Worm (Caenorhabditis elegans) whole organism, L3 larva: ENCODE measurements around the gene plp-2.

Source experiments
- aly-2 ChIP-seq: fragments of 150-350 bp; optimal IDR thresholded peaks from 2 replicates; lab custom pipeline; 2014; ENCODE audit warnings: missing biosample characterization, missing genetic modification characterization
- ceh-82 ChIP-seq: fragments of 150-350 bp; optimal IDR thresholded peaks from 2 replicates; lab custom pipeline; 2014; ENCODE audit warnings: missing biosample characterization, missing genetic modification characterization
- egl-27 ChIP-seq: sonication (generic microtip); optimal IDR thresholded peaks from 4 replicates; lab custom pipeline; 2017; ENCODE audit warnings: missing biosample characterization, missing genetic modification reagents, missing genetic modification characterization
- elt-2 ChIP-seq: sonication (generic microtip); optimal IDR thresholded peaks from 2 replicates; lab custom pipeline; 2016; ENCODE audit warnings: missing genetic modification reagents, mild to moderate bottlenecking, missing genetic modification characterization, missing compliant biosample characterization
- lin-39 ChIP-seq: fragments of 150-350 bp; optimal IDR thresholded peaks from 2 replicates; lab custom pipeline; 2018; ENCODE audit warnings: missing biosample characterization, missing genetic modification reagents, missing genetic modification characterization
- nhr-12 ChIP-seq: fragments of 150-350 bp; optimal IDR thresholded peaks from 2 replicates; lab custom pipeline; 2014; ENCODE audit warnings: missing biosample characterization, missing genetic modification characterization
- ztf-11 ChIP-seq: fragments of 150-350 bp; optimal IDR thresholded peaks from 2 replicates; lab custom pipeline; 2014; ENCODE audit warnings: missing biosample characterization, missing genetic modification characterization
- ztf-4 ChIP-seq: fragments of 150-350 bp; optimal IDR thresholded peaks from 2 replicates; lab custom pipeline; 2014; ENCODE audit warnings: missing biosample characterization, missing genetic modification characterization

- no peak for TF ChIP-seq aly-2 (tag; lab: Kevin White, UChicago)
- TF ChIP-seq ceh-82 (tag; lab: Kevin White, UChicago), result no peak
- TF ChIP-seq lin-39 (tag; lab: Kevin White, UChicago), result no peak
- no peak for TF ChIP-seq ztf-11 (tag; lab: Kevin White, UChicago)
- no peak for TF ChIP-seq elt-2 (tag; lab: Kevin White, UChicago)
- TF ChIP-seq egl-27 (tag; lab: Kevin White, UChicago), result no peak
- no peak for TF ChIP-seq nhr-12 (tag; lab: Kevin White, UChicago)
- TF ChIP-seq ztf-4 (tag; lab: Kevin White, UChicago), result no peak
Observed at ce11 chrX:14999101-14999500, 16.5 kb upstream of the plp-2 start, which contains the start of gene cutl-3.
